Fruit fly (Drosophila melanogaster): ENCODE results near the gene sloth2.
A peak's percentile ranks its signal among the peaks of the same experiment; 100 is the strongest.

sloth2 gene

dm6 chrX:6985182-6985851 lies 25.8 kb upstream of the sloth2 start (continued):
- TF ChIP-seq H15 (GFP tag; IDR thresholded peaks at IDR 0.05) (peak; percentile 75; the same call in 2 of the 3 replicates), chm (GFP tag; IDR thresholded peaks at IDR 0.05) (peak; percentile 80; the same call in 1 of the 2 replicates), CG12769 (tag; optimal IDR thresholded peaks at IDR 0.05) (peak; percentile 58), crol (GFP tag; IDR thresholded peaks at IDR 0.05) (0 out of 2 replicates have a peak, but pooled peaks have one; percentile 34), sisA (GFP tag; IDR thresholded peaks at IDR 0.05) (peak; percentile 77), stwl (tag; optimal IDR thresholded peaks at IDR 0.05) (peak; percentile 19), CG10462 (GFP tag; optimal IDR thresholded peaks at IDR 0.05) (peak; percentile 51), unc-4 (GFP tag; IDR thresholded peaks at IDR 0.05; ENCODE audit: partially characterized antibody) (no peak), CG12744 (GFP tag; optimal IDR thresholded peaks at IDR 0.05) (peak; percentile 52), Vsx1 (GFP tag; optimal IDR thresholded peaks at IDR 0.05) (peak; percentile 66), Rx (GFP tag; IDR thresholded peaks at IDR 0.05) (peak; percentile 39; the same call in 1 of the 2 replicates), tin (GFP tag; optimal IDR thresholded peaks at IDR 0.05) (peak; percentile 75), Asciz (GFP tag; optimal IDR thresholded peaks at IDR 0.05) (peak; percentile 72), CG1832 (GFP tag; optimal IDR thresholded peaks at IDR 0.05) (no peak), Fer1 (GFP tag; optimal IDR thresholded peaks at IDR 0.05) (peak; percentile 9), CG14667 (GFP tag; IDR thresholded peaks at IDR 0.05) (peak; percentile 51; the same call in 1 of the 2 replicates), sens-2 (GFP tag; IDR thresholded peaks at IDR 0.05) (peak; percentile 53; the same call in 1 of the 2 replicates), pb (GFP tag; optimal IDR thresholded peaks at IDR 0.05) (peak; percentile 71), CG14965 (GFP tag; optimal IDR thresholded peaks at IDR 0.05; ENCODE audit: borderline replicate concordance) (peak; percentile 3), CG11085 (GFP tag; IDR thresholded peaks at IDR 0.05) (no peak; the same call in 1 of the 2 replicates), CG3847 (GFP tag; IDR thresholded peaks at IDR 0.05) (peak; percentile 63; the same call in 1 of the 2 replicates), CG17829 (tag; optimal IDR thresholded peaks at IDR 0.05) (peak; percentile 88), gcm (GFP tag; optimal IDR thresholded peaks at IDR 0.05) (peak; percentile 77), CG15696 (tag; optimal IDR thresholded peaks at IDR 0.05) (peak; percentile 71), Lim3 (GFP tag; IDR thresholded peaks at IDR 0.05) (no peak; the same call in 1 of the 2 replicates), Kr (GFP tag; optimal IDR thresholded peaks at IDR 0.05) (no peak), CG17359 (tag; optimal IDR thresholded peaks at IDR 0.05) (peak; percentile 77), crp (GFP tag; optimal IDR thresholded peaks at IDR 0.05) (no peak), tx (GFP tag; optimal IDR thresholded peaks at IDR 0.05) (peak; percentile 63), ci (GFP tag; IDR thresholded peaks at IDR 0.05) (peak; percentile 87), CG18764 (GFP tag; optimal IDR thresholded peaks at IDR 0.05) (peak; percentile 44), sr (GFP tag; IDR thresholded peaks at IDR 0.05) (no peak), CG6272 (GFP tag; IDR thresholded peaks at IDR 0.05) (peak; percentile 39; the same call in 1 of the 2 replicates), CG13624 (GFP tag; optimal IDR thresholded peaks at IDR 0.05) (peak; percentile 73), CG30403 (GFP tag; optimal IDR thresholded peaks at IDR 0.05) (peak; percentile 81), sc (optimal IDR thresholded peaks at IDR 0.05) (no peak), sc (GFP tag; optimal IDR thresholded peaks at IDR 0.05) (peak; percentile 75), CG34376 (GFP tag; optimal IDR thresholded peaks at IDR 0.05) (no peak), nau (GFP tag; optimal IDR thresholded peaks at IDR 0.05) (peak; percentile 52), mam (GFP tag; optimal IDR thresholded peaks at IDR 0.05) (peak; percentile 67), zen2 (GFP tag; IDR thresholded peaks at IDR 0.05; ENCODE audit: partially characterized antibody) (no peak), sd (tag; optimal IDR thresholded peaks at IDR 0.05) (peak; percentile 63), CG16815 (GFP tag; optimal IDR thresholded peaks at IDR 0.05) (peak; percentile 81), fd102C (GFP tag; optimal IDR thresholded peaks at IDR 0.05) (no peak), eyg (GFP tag; optimal IDR thresholded peaks at IDR 0.05) (peak; percentile 56), CG12219 (GFP tag; optimal IDR thresholded peaks at IDR 0.05) (peak; percentile 65), B-H2 (GFP tag; optimal IDR thresholded peaks at IDR 0.05) (no peak), CG12071 (GFP tag; optimal IDR thresholded peaks at IDR 0.05) (no peak), ATbp (GFP tag; optimal IDR thresholded peaks at IDR 0.05) (peak; percentile 75)
